Worm (Caenorhabditis elegans): ENCODE measurements around the gene sfxn-1.4.

ce11 chrII:11649239-11649638 lies 31.8 kb downstream of the sfxn-1.4 start:
- TF ChIP-seq ets-4 (tag; optimal IDR thresholded peaks at IDR 0.05) (no peak), sdc-2 (tag; optimal IDR thresholded peaks at IDR 0.05) (no peak), pqm-1 (tag; optimal IDR thresholded peaks at IDR 0.05) (no peak), C38D4.7 (GFP tag; optimal IDR thresholded peaks at IDR 0.05) (no peak), tbx-7 (tag; optimal IDR thresholded peaks at IDR 0.05) (no peak)

All from whole organism, late embryonic.